Fruit fly (Drosophila melanogaster) whole organism, embryonic: ENCODE measurements around the gene CG11997.

Source experiments
- Bteb2 ChIP-seq: fragments of 200-800 bp; sonication (Bioruptor generic); optimal IDR thresholded peaks from 2 replicates; lab custom pipeline; 2016; ENCODE audit warnings: missing biosample characterization, missing genetic modification characterization
- CG1024 ChIP-seq: fragments of 200-800 bp; sonication (Bioruptor generic); IDR thresholded peaks from 2 replicates; pipeline ENCODE4 v1.3.6; 2022; ENCODE audit warnings: missing biosample characterization, missing genetic modification characterization
- CG10267 ChIP-seq: fragments of 200-800 bp; sonication (Bioruptor generic); optimal IDR thresholded peaks from 2 replicates; lab custom pipeline; 2018; ENCODE audit warnings: missing biosample characterization, mild to moderate bottlenecking, missing genetic modification characterization, moderate library complexity
- CG11504 ChIP-seq: fragments of 200-800 bp; sonication (Bioruptor generic); optimal IDR thresholded peaks from 3 replicates; lab custom pipeline; 2019; ENCODE audit warnings: missing biosample characterization, mild to moderate bottlenecking, missing genetic modification characterization, moderate library complexity
- CG11695 ChIP-seq: fragments of 200-800 bp; sonication (Bioruptor generic); IDR thresholded peaks from 3 replicates; pipeline ENCODE4 v1.3.6; 2022; ENCODE audit warnings: missing biosample characterization, missing genetic modification characterization
- CG12744 ChIP-seq: fragments of 200-800 bp; sonication (Bioruptor generic); optimal IDR thresholded peaks from 2 replicates; lab custom pipeline; 2016; ENCODE audit warnings: missing biosample characterization, missing genetic modification characterization
- CG13123 ChIP-seq: fragments of 200-800 bp; sonication (Bioruptor generic); optimal IDR thresholded peaks from 2 replicates; lab custom pipeline; 2016; ENCODE audit warnings: missing biosample characterization, missing genetic modification characterization
- CG14860 ChIP-seq: fragments of 200-800 bp; sonication (Bioruptor generic); IDR thresholded peaks from 3 replicates; pipeline ENCODE4 v1.3.6; 2022; ENCODE audit warnings: missing biosample characterization, missing genetic modification characterization; ENCODE audit not compliant: partially characterized antibody
- CG15073 ChIP-seq: fragments of 200-800 bp; sonication (Bioruptor generic); optimal IDR thresholded peaks from 2 replicates; lab custom pipeline; 2016; ENCODE audit warnings: missing biosample characterization, missing genetic modification characterization
- CG1529 ChIP-seq: fragments of 200-800 bp; sonication (Bioruptor generic); optimal IDR thresholded peaks from 3 replicates; lab custom pipeline; 2018; ENCODE audit warnings: missing biosample characterization, missing genetic modification characterization
- CG16813 ChIP-seq: fragments of 200-800 bp; sonication (Bioruptor generic); IDR thresholded peaks from 3 replicates; pipeline ENCODE4 v1.3.6; 2022; ENCODE audit warnings: missing biosample characterization, missing genetic modification characterization; ENCODE audit not compliant: partially characterized antibody
- CG17385 ChIP-seq: fragments of 200-800 bp; sonication (Bioruptor generic); optimal IDR thresholded peaks from 3 replicates; lab custom pipeline; 2018; ENCODE audit warnings: missing biosample characterization, mild to moderate bottlenecking, missing genetic modification characterization
- CG17612 ChIP-seq: fragments of 200-800 bp; sonication (Bioruptor generic); IDR thresholded peaks from 2 replicates; pipeline ENCODE4 v1.3.6; 2022; ENCODE audit warnings: missing biosample characterization, missing genetic modification characterization
- CG17829 ChIP-seq: fragments of 200-800 bp; optimal IDR thresholded peaks from 2 replicates; lab custom pipeline; 2019; ENCODE audit warnings: missing biosample characterization, mild to moderate bottlenecking, missing genetic modification characterization, moderate library complexity
- CG18262 ChIP-seq: fragments of 200-800 bp; optimal IDR thresholded peaks from 3 replicates; lab custom pipeline; 2019; ENCODE audit warnings: missing biosample characterization, mild to moderate bottlenecking, missing genetic modification characterization, moderate library complexity
- CG2678 ChIP-seq: fragments of 200-800 bp; sonication (Bioruptor generic); optimal IDR thresholded peaks from 3 replicates; lab custom pipeline; 2019; ENCODE audit warnings: missing biosample characterization, mild to moderate bottlenecking, missing genetic modification characterization, moderate library complexity
- CG31224 ChIP-seq: fragments of 200-800 bp; sonication (Bioruptor generic); IDR thresholded peaks from 2 replicates; pipeline ENCODE4 v1.3.6; 2022; ENCODE audit warnings: missing biosample characterization, missing genetic modification characterization
- CG31441 ChIP-seq: fragments of 200-800 bp; sonication (Bioruptor generic); IDR thresholded peaks from 2 replicates; pipeline ENCODE4 v1.3.6; 2022; ENCODE audit warnings: missing biosample characterization, missing genetic modification characterization
- CG32532 ChIP-seq: fragments of 200-800 bp; sonication (Bioruptor generic); IDR thresholded peaks from 2 replicates; pipeline ENCODE4 v1.3.6; 2022; ENCODE audit warnings: missing biosample characterization, missing genetic modification characterization
- CG33213 ChIP-seq: fragments of 200-800 bp; sonication (Bioruptor generic); optimal IDR thresholded peaks from 3 replicates; lab custom pipeline; 2016; ENCODE audit warnings: missing biosample characterization, missing genetic modification characterization
- CG34376 ChIP-seq: fragments of 200-800 bp; sonication (Bioruptor generic); optimal IDR thresholded peaks from 2 replicates; lab custom pipeline; 2018; ENCODE audit warnings: missing biosample characterization, mild to moderate bottlenecking, missing genetic modification characterization
- CG3726 ChIP-seq: fragments of 200-800 bp; sonication (Bioruptor generic); IDR thresholded peaks from 3 replicates; pipeline ENCODE4, ENCODE4 v1.3.6; 2022; ENCODE audit warnings: missing biosample characterization, missing genetic modification characterization
- CG4707 ChIP-seq: fragments of 200-800 bp; sonication (Bioruptor generic); optimal IDR thresholded peaks from 2 replicates; lab custom pipeline; 2018; ENCODE audit warnings: missing biosample characterization, mild to moderate bottlenecking, missing genetic modification characterization, moderate library complexity
- CG6791 ChIP-seq: fragments of 200-800 bp; sonication (Bioruptor generic); IDR thresholded peaks from 3 replicates; pipeline ENCODE4 v1.3.6; 2022; ENCODE audit warnings: missing biosample characterization, missing genetic modification characterization; ENCODE audit not compliant: partially characterized antibody
- CG8388 ChIP-seq: fragments of 200-800 bp; sonication (Bioruptor generic); optimal IDR thresholded peaks from 2 replicates; lab custom pipeline; 2019; ENCODE audit warnings: missing biosample characterization, mild to moderate bottlenecking, missing genetic modification characterization, moderate library complexity
- CG9727 ChIP-seq: fragments of 200-800 bp; sonication (Bioruptor generic); optimal IDR thresholded peaks from 3 replicates; lab custom pipeline; 2017; ENCODE audit warnings: missing biosample characterization, mild to moderate bottlenecking, missing genetic modification characterization
- CrebB ChIP-seq: fragments of 200-800 bp; sonication (Bioruptor generic); optimal IDR thresholded peaks from 3 replicates; lab custom pipeline; 2018; ENCODE audit warnings: missing biosample characterization, mild to moderate bottlenecking, missing genetic modification characterization
- D19B ChIP-seq: fragments of 200-800 bp; sonication (Bioruptor generic); optimal IDR thresholded peaks from 2 replicates; lab custom pipeline; 2017; ENCODE audit warnings: missing biosample characterization, mild to moderate bottlenecking, missing genetic modification characterization
- Deaf1 ChIP-seq: fragments of 200-800 bp; optimal IDR thresholded peaks from 3 replicates; lab custom pipeline; 2019; ENCODE audit warnings: missing biosample characterization, mild to moderate bottlenecking, missing genetic modification characterization, moderate library complexity
- Dip3 ChIP-seq: fragments of 200-800 bp; sonication (Bioruptor generic); optimal IDR thresholded peaks from 3 replicates; lab custom pipeline; 2016; ENCODE audit warnings: missing biosample characterization, missing genetic modification characterization
- Hand ChIP-seq: fragments of 200-800 bp; sonication (Bioruptor generic); optimal IDR thresholded peaks from 2 replicates; lab custom pipeline; 2017; ENCODE audit warnings: mild to moderate bottlenecking, missing biosample characterization, missing genetic modification reagents, missing genetic modification characterization
- Hmr ChIP-seq: fragments of 200-800 bp; sonication (Bioruptor generic); optimal IDR thresholded peaks from 3 replicates; lab custom pipeline; 2017; ENCODE audit warnings: mild to moderate bottlenecking, missing biosample characterization, missing genetic modification reagents, missing genetic modification characterization
- Lhr ChIP-seq: fragments of 200-800 bp; sonication (Bioruptor generic); optimal IDR thresholded peaks from 3 replicates; lab custom pipeline; 2017; ENCODE audit warnings: mild to moderate bottlenecking, missing biosample characterization, missing genetic modification reagents, missing genetic modification characterization
- Nf-YB ChIP-seq: fragments of 200-800 bp; sonication (Bioruptor generic); optimal IDR thresholded peaks from 3 replicates; lab custom pipeline; 2019; ENCODE audit warnings: missing biosample characterization, mild to moderate bottlenecking, missing genetic modification characterization, moderate library complexity
- NfI ChIP-seq: fragments of 200-800 bp; sonication (Bioruptor generic); optimal IDR thresholded peaks from 3 replicates; lab custom pipeline; 2018; ENCODE audit warnings: missing biosample characterization, mild to moderate bottlenecking, missing genetic modification characterization, moderate library complexity
- Oli ChIP-seq: fragments of 200-800 bp; sonication (Bioruptor generic); optimal IDR thresholded peaks from 2 replicates; lab custom pipeline; 2018; ENCODE audit warnings: missing biosample characterization, mild to moderate bottlenecking, missing genetic modification characterization, moderate library complexity
- PHDP ChIP-seq: fragments of 200-800 bp; sonication (Bioruptor generic); optimal IDR thresholded peaks from 3 replicates; lab custom pipeline; 2018; ENCODE audit warnings: missing biosample characterization, mild to moderate bottlenecking, missing genetic modification characterization, moderate library complexity
- cad ChIP-seq: fragments of >200 bp; optimal IDR thresholded peaks from 2 replicates; lab custom pipeline; 2017; ENCODE audit warnings: missing biosample characterization, missing genetic modification characterization
- chif ChIP-seq, 2 experiments: fragments of 200-800 bp; sonication (Bioruptor generic); optimal IDR thresholded peaks; 3 replicates each; lab custom pipeline; 2016; ENCODE audit warnings: missing biosample characterization in 2 of 2, missing genetic modification characterization in 2 of 2
- crc ChIP-seq: fragments of 200-800 bp; sonication (Bioruptor generic); optimal IDR thresholded peaks from 2 replicates; lab custom pipeline; 2016; ENCODE audit warnings: missing biosample characterization, missing genetic modification characterization
- eve ChIP-seq, 2 experiments: fragments of >200 bp; optimal IDR thresholded peaks; 2 replicates each; lab custom pipeline; 2017; ENCODE audit warnings: missing biosample characterization in 2 of 2, missing genetic modification characterization in 2 of 2
- ewg ChIP-seq: fragments of 200-800 bp; sonication (Bioruptor generic); optimal IDR thresholded peaks from 3 replicates; lab custom pipeline; 2017; ENCODE audit warnings: mild to moderate bottlenecking, missing biosample characterization, missing genetic modification reagents, missing genetic modification characterization
- fru ChIP-seq: fragments of >200 bp; optimal IDR thresholded peaks from 2 replicates; lab custom pipeline; 2017
- inv ChIP-seq: fragments of 200-800 bp; sonication (Bioruptor generic); IDR thresholded peaks from 2 replicates; pipeline ENCODE4 v1.3.6; 2022; ENCODE audit warnings: missing biosample characterization, missing genetic modification characterization; ENCODE audit not compliant: partially characterized antibody
- jing ChIP-seq: fragments of 200-800 bp; sonication (Bioruptor generic); optimal IDR thresholded peaks from 2 replicates; lab custom pipeline; 2018; ENCODE audit warnings: missing biosample characterization, mild to moderate bottlenecking, missing genetic modification characterization
- lov ChIP-seq, 2 experiments: fragments of 200-800 bp in 1 of 2; fragments of >200 bp in 1 of 2; sonication (Bioruptor generic) in 1 of 2; IDR thresholded peaks in 1 of 2; optimal IDR thresholded peaks in 1 of 2; 2 replicates in 1 of 2; 3 replicates in 1 of 2; pipeline versions ENCODE4 v1.3.6 to Lab custom; 2017 to 2022; ENCODE audit warnings: missing biosample characterization in 1 of 2, missing genetic modification characterization in 1 of 2
- pb ChIP-seq: fragments of 200-800 bp; sonication (Bioruptor generic); optimal IDR thresholded peaks from 3 replicates; lab custom pipeline; 2016; ENCODE audit warnings: missing biosample characterization, missing genetic modification characterization
- peb ChIP-seq: fragments of 200-800 bp; sonication (Bioruptor generic); IDR thresholded peaks from 2 replicates; pipeline ENCODE4 v1.3.6; 2022; ENCODE audit warnings: missing biosample characterization, missing genetic modification characterization
- pros ChIP-seq: fragments of 200-800 bp; sonication (Bioruptor generic); optimal IDR thresholded peaks from 3 replicates; lab custom pipeline; 2019; ENCODE audit warnings: missing biosample characterization, mild to moderate bottlenecking, missing genetic modification characterization, moderate library complexity
- zen ChIP-seq: fragments of 200-800 bp; sonication (Bioruptor generic); optimal IDR thresholded peaks from 3 replicates; lab custom pipeline; 2018; ENCODE audit warnings: missing biosample characterization, mild to moderate bottlenecking, missing genetic modification characterization, moderate library complexity

Gene CG11997

dm6 chr3R:9226701-9227313 is 49.5 kb downstream of the CG11997 start (continued):
- TF ChIP-seq CrebB = no peak
- no peak for TF ChIP-seq CG31441 (GFP tag; lab: Robert Waterston, UW)
- peak; percentile 82 for TF ChIP-seq CG34376 (GFP tag; lab: Kevin White, UChicago)
- TF ChIP-seq ewg (GFP tag; lab: Kevin White, UChicago) = no peak
- TF ChIP-seq crc = no peak
- no peak for TF ChIP-seq PHDP (tag; lab: Kevin White, UChicago)
- TF ChIP-seq CG11504 (tag; lab: Kevin White, UChicago) = no peak
- TF ChIP-seq inv (GFP tag; lab: Robert Waterston, UW) = no peak
- no peak for TF ChIP-seq Hmr (GFP tag; lab: Kevin White, UChicago)
- TF ChIP-seq Lhr = no peak
- no peak for TF ChIP-seq chif (GFP tag; optimal IDR thresholded peaks at IDR 0.05; lab: Kevin White, UChicago)
- no peak for TF ChIP-seq CG33213 (GFP tag; lab: Kevin White, UChicago)
- TF ChIP-seq CG3726 (GFP tag; lab: Robert Waterston, UW) = no peak
- no peak for TF ChIP-seq pb
- TF ChIP-seq Oli (tag; lab: Kevin White, UChicago) = no peak
- TF ChIP-seq D19B (GFP tag; lab: Kevin White, UChicago) = no peak
- no peak for TF ChIP-seq CG14860
- TF ChIP-seq CG16813 (GFP tag; lab: Robert Waterston, UW) = no peak
- TF ChIP-seq CG10267 = no peak
- TF ChIP-seq CG9727 (GFP tag; lab: Kevin White, UChicago) = no peak
- no peak for TF ChIP-seq CG6791 (GFP tag; lab: Robert Waterston, UW)
- no peak for TF ChIP-seq fru (lab: Kevin White, UChicago)
- TF ChIP-seq Bteb2 (GFP tag; lab: Kevin White, UChicago) = no peak
- no peak for TF ChIP-seq CG1529
- peak in 1 of 2 experiments; percentile 61 for TF ChIP-seq eve (GFP tag; optimal IDR thresholded peaks at IDR 0.05; lab: Kevin White, UChicago)
- TF ChIP-seq CG18262 (tag; lab: Kevin White, UChicago) = no peak
- TF ChIP-seq cad (GFP tag; lab: Kevin White, UChicago) = no peak
- no peak for TF ChIP-seq jing (GFP tag; lab: Kevin White, UChicago)
- TF ChIP-seq CG17385 (GFP tag; lab: Kevin White, UChicago) = peak; percentile 26
- TF ChIP-seq CG11695 (GFP tag; lab: Robert Waterston, UW) = peak; percentile 28; the same call in 1 of the 3 replicates
- TF ChIP-seq CG8388 (GFP tag; lab: Kevin White, UChicago) = no peak
- TF ChIP-seq CG15073 (GFP tag; lab: Kevin White, UChicago) = no peak
- no peak for TF ChIP-seq zen (tag; lab: Kevin White, UChicago)
- no peak for TF ChIP-seq Dip3
- TF ChIP-seq peb (GFP tag; lab: Robert Waterston, UW) = no peak
- no peak for TF ChIP-seq lov (optimal IDR thresholded peaks at IDR 0.05; lab: Kevin White, UChicago)
- TF ChIP-seq lov (GFP tag; IDR thresholded peaks at IDR 0.05; lab: Robert Waterston, UW) = 0 out of 3 replicates have a peak, but pooled peaks have one; percentile 34
- no peak for TF ChIP-seq CG31224 (GFP tag; lab: Robert Waterston, UW)
- no peak for TF ChIP-seq NfI (GFP tag; lab: Kevin White, UChicago)
- peak; percentile 66; the same call in 1 of the 2 replicates for TF ChIP-seq CG32532 (GFP tag; lab: Robert Waterston, UW)
- TF ChIP-seq Nf-YB (GFP tag; lab: Kevin White, UChicago) = peak; percentile 59
- no peak for TF ChIP-seq CG12744 (GFP tag; lab: Kevin White, UChicago)
- TF ChIP-seq pros (GFP tag; lab: Kevin White, UChicago) = peak; percentile 62
- no peak for TF ChIP-seq CG2678 (tag; lab: Kevin White, UChicago)
- no peak for TF ChIP-seq Hand (GFP tag; lab: Kevin White, UChicago)
- TF ChIP-seq CG4707 (GFP tag; lab: Kevin White, UChicago) = no peak
- no peak for TF ChIP-seq CG17612
- no peak for TF ChIP-seq CG13123 (GFP tag; lab: Kevin White, UChicago)
- no peak for TF ChIP-seq Deaf1 (tag; lab: Kevin White, UChicago)
- TF ChIP-seq CG17829 (tag; lab: Kevin White, UChicago) = no peak
- TF ChIP-seq CG1024 = no peak
